Fruit fly (Drosophila melanogaster) whole organism, embryonic: Measurements from ENCODE around the gene ssp7.

ENCODE experiments used
- CG13123 ChIP-seq: fragments of 200-800 bp; sonication (Bioruptor generic); optimal IDR thresholded peaks from 2 replicates; lab custom pipeline; 2016; ENCODE audit warnings: missing biosample characterization, missing genetic modification characterization
- CG15479 ChIP-seq: fragments of 200-800 bp; sonication (Bioruptor generic); optimal IDR thresholded peaks from 3 replicates; lab custom pipeline; 2019; ENCODE audit warnings: missing biosample characterization, mild to moderate bottlenecking, missing genetic modification characterization, moderate library complexity
- CG4617 ChIP-seq: fragments of 200-800 bp; sonication (Bioruptor generic); optimal IDR thresholded peaks from 3 replicates; lab custom pipeline; 2016; ENCODE audit warnings: missing biosample characterization, missing genetic modification characterization, borderline replicate concordance
- CkIIα-i1 ChIP-seq: fragments of 200-800 bp; sonication (Bioruptor generic); IDR thresholded peaks from 2 replicates; pipeline ENCODE4 v1.3.6; 2022; ENCODE audit warnings: missing biosample characterization, missing genetic modification characterization
- Fer1 ChIP-seq: fragments of 200-800 bp; sonication (Bioruptor generic); optimal IDR thresholded peaks from 2 replicates; lab custom pipeline; 2017; ENCODE audit warnings: missing biosample characterization, mild to moderate bottlenecking, missing genetic modification characterization
- Hr78 ChIP-seq, 2 experiments: fragments of 200-800 bp in 1 of 2; fragments of >200 bp in 1 of 2; sonication (Bioruptor generic) in 1 of 2; optimal IDR thresholded peaks; 2 replicates each; lab custom pipeline; 2017 to 2019; ENCODE audit warnings: missing biosample characterization in 2 of 2, missing genetic modification characterization in 2 of 2, mild to moderate bottlenecking in 1 of 2, moderate library complexity in 1 of 2
- cato ChIP-seq: fragments of 200-800 bp; sonication (Bioruptor generic); optimal IDR thresholded peaks from 2 replicates; lab custom pipeline; 2016; ENCODE audit warnings: missing biosample characterization, missing genetic modification characterization, borderline replicate concordance
- lmd ChIP-seq: fragments of 200-800 bp; sonication (Bioruptor generic); IDR thresholded peaks from 2 replicates; pipeline ENCODE4 v1.3.6; 2022; ENCODE audit warnings: missing biosample characterization, missing genetic modification characterization
- p53 ChIP-seq: fragments of 200-800 bp; sonication (Bioruptor generic); optimal IDR thresholded peaks from 2 replicates; lab custom pipeline; 2016; ENCODE audit warnings: missing biosample characterization, missing genetic modification characterization
- unpg ChIP-seq: fragments of 200-800 bp; sonication (Bioruptor generic); optimal IDR thresholded peaks from 3 replicates; lab custom pipeline; 2018; ENCODE audit warnings: missing biosample characterization, mild to moderate bottlenecking, missing genetic modification characterization, moderate library complexity
- usp ChIP-seq: fragments of >200 bp; optimal IDR thresholded peaks from 2 replicates; lab custom pipeline; 2017; ENCODE audit warnings: missing biosample characterization, missing genetic modification characterization

DNA sequence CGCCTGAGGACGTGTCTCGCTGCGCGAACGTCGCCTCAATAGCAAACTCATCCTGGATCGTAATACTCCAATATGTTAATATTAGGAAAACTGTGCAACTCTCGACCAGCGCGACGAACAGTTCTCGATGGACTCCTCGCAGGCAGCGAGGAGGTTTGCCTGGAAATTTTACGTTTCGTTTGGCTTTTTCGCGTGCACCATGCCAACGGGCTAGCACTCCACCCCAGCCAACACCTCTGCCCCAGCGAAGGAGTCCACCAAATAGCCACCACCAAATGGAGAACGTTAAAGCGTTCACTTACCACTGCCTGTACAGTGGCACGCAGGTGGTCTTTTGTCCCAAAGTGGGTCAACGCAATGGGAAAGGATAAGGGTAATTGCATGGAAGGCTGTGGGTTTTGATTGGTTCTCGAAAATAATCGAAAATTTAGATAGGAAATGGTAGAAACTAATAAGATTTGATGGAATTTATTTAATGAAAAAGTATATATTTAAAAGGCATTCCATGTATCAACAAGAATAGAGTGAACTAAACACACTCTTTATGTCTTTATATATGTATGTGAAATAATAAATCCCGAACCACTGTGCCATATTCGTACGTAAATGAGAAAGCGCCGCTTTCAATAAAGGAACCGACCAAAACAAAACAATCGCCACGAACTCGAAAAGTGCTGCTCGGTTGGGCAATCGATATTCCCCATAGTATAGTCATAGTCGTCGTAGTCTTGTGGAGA is 19.8 kb upstream of the ssp7 start, which contains the start of gene CG32668:
- TF ChIP-seq CG15479 (GFP tag; lab: Kevin White, UChicago) (no peak), lmd (GFP tag; lab: Robert Waterston, UW) (no peak), CkIIα-i1 (GFP tag; lab: Robert Waterston, UW) (no peak), Hr78 (GFP tag; optimal IDR thresholded peaks at IDR 0.05; lab: Kevin White, UChicago) (no peak), unpg (GFP tag; lab: Kevin White, UChicago) (no peak), cato (GFP tag; lab: Kevin White, UChicago) (no peak), CG4617 (GFP tag; lab: Kevin White, UChicago) (no peak), Fer1 (no peak), p53 (GFP tag; lab: Kevin White, UChicago) (no peak), usp (GFP tag; lab: Kevin White, UChicago) (no peak), CG13123 (GFP tag; lab: Kevin White, UChicago) (no peak)
